Worm (Caenorhabditis elegans): ENCODE measurements around the gene nhr-50.
"Not testable (repeated sequence)": the region's sequence is repeated elsewhere in the genome, so short reads cannot be mapped to it uniquely, and the experiment has no call there.

- TF ChIP-seq hlh-6 (tag; optimal IDR thresholded peaks at IDR 0.05); T23F11.4 (GFP tag; optimal IDR thresholded peaks at IDR 0.05); sox-2 (GFP tag; IDR thresholded peaks at IDR 0.05); eyg-1 (tag; optimal IDR thresholded peaks at IDR 0.05); ama-1 (optimal IDR thresholded peaks at IDR 0.05); ceh-48 (tag; optimal IDR thresholded peaks at IDR 0.05); rnt-1 (tag; optimal IDR thresholded peaks at IDR 0.05); pha-4 (tag; optimal IDR thresholded peaks at IDR 0.05); unc-86 (tag; optimal IDR thresholded peaks at IDR 0.05): not testable (repeated sequence)
- TF ChIP-seq tbx-2 (tag; optimal IDR thresholded peaks at IDR 0.05) (peak; percentile 60), ztf-16 (tag; optimal IDR thresholded peaks at IDR 0.05) (peak; percentile 17)
Observed at ce11 chrV:16040140-16040827, 39.9 kb upstream of the nhr-50 start, which contains the start of the genes his-4 and his-3.

All from whole organism, late embryonic.